Fruit fly (Drosophila melanogaster) whole organism, embryonic: ENCODE results near the gene Mrm2.

Source experiments
- CG1024 ChIP-seq: fragments of 200-800 bp; sonication (Bioruptor generic); IDR thresholded peaks from 2 replicates; pipeline ENCODE4 v1.3.6; 2022; ENCODE audit warnings: missing biosample characterization, missing genetic modification characterization
- CG10321 ChIP-seq: fragments of 200-800 bp; sonication (Bioruptor generic); IDR thresholded peaks from 2 replicates; pipeline ENCODE4 v1.3.6; 2022; ENCODE audit warnings: missing biosample characterization, missing genetic modification characterization
- CG10462 ChIP-seq: fragments of 200-800 bp; sonication (Bioruptor generic); optimal IDR thresholded peaks from 2 replicates; lab custom pipeline; 2016; ENCODE audit warnings: missing biosample characterization, missing genetic modification characterization
- CG10979 ChIP-seq: fragments of 200-800 bp; sonication (Bioruptor generic); optimal IDR thresholded peaks from 2 replicates; lab custom pipeline; 2018; ENCODE audit warnings: missing biosample characterization, mild to moderate bottlenecking, missing genetic modification characterization, moderate library complexity
- CG11247 ChIP-seq: fragments of 200-800 bp; sonication (Bioruptor generic); IDR thresholded peaks from 2 replicates; pipeline ENCODE4 v1.3.6; 2022; ENCODE audit warnings: missing biosample characterization, missing genetic modification characterization
- CG12071 ChIP-seq: fragments of 200-800 bp; sonication (Bioruptor generic); optimal IDR thresholded peaks from 3 replicates; lab custom pipeline; 2018; ENCODE audit warnings: missing biosample characterization, mild to moderate bottlenecking, missing genetic modification characterization
- CG14014 ChIP-seq: fragments of 200-800 bp; sonication (Bioruptor generic); IDR thresholded peaks from 2 replicates; pipeline ENCODE4 v1.3.6; 2022; ENCODE audit warnings: missing biosample characterization, missing genetic modification characterization
- CG14050 ChIP-seq: fragments of 200-800 bp; sonication (Bioruptor generic); IDR thresholded peaks from 3 replicates; pipeline ENCODE4 v1.3.6; 2022; ENCODE audit warnings: missing biosample characterization, missing genetic modification characterization
- CG16863 ChIP-seq: fragments of 200-800 bp; sonication (Bioruptor generic); optimal IDR thresholded peaks from 3 replicates; lab custom pipeline; 2016; ENCODE audit warnings: missing biosample characterization, missing genetic modification characterization
- CG17186 ChIP-seq: fragments of 200-800 bp; sonication (Bioruptor generic); optimal IDR thresholded peaks from 3 replicates; lab custom pipeline; 2017; ENCODE audit warnings: missing biosample characterization, missing genetic modification reagents, missing genetic modification characterization
- CG4360 ChIP-seq: fragments of 200-800 bp; sonication (Bioruptor generic); IDR thresholded peaks from 2 replicates; pipeline ENCODE4 v1.3.6; 2022; ENCODE audit warnings: missing biosample characterization, missing genetic modification characterization
- CG6254 ChIP-seq: fragments of 200-800 bp; sonication (Bioruptor generic); optimal IDR thresholded peaks from 3 replicates; lab custom pipeline; 2017; ENCODE audit warnings: mild to moderate bottlenecking, missing biosample characterization, missing genetic modification reagents, missing genetic modification characterization
- CG6765 ChIP-seq: fragments of 200-800 bp; sonication (Bioruptor generic); optimal IDR thresholded peaks from 3 replicates; lab custom pipeline; 2017; ENCODE audit warnings: missing biosample characterization, mild to moderate bottlenecking, missing genetic modification characterization
- CG7271 ChIP-seq: fragments of 200-800 bp; sonication (Bioruptor generic); optimal IDR thresholded peaks from 2 replicates; lab custom pipeline; 2018; ENCODE audit warnings: missing biosample characterization, mild to moderate bottlenecking, missing genetic modification characterization, moderate library complexity
- CG7963 ChIP-seq: fragments of 200-800 bp; sonication (Bioruptor generic); IDR thresholded peaks from 3 replicates; pipeline ENCODE4 v1.3.6; 2022; ENCODE audit warnings: missing biosample characterization, missing genetic modification characterization; ENCODE audit not compliant: partially characterized antibody
- CG7987 ChIP-seq: fragments of 200-800 bp; sonication (Bioruptor generic); optimal IDR thresholded peaks from 2 replicates; lab custom pipeline; 2018; ENCODE audit warnings: missing biosample characterization, mild to moderate bottlenecking, missing genetic modification characterization, moderate library complexity
- CG8089 ChIP-seq: fragments of 200-800 bp; sonication (Bioruptor generic); optimal IDR thresholded peaks from 3 replicates; lab custom pipeline; 2016; ENCODE audit warnings: missing biosample characterization, missing genetic modification characterization
- CG8359 ChIP-seq: fragments of 200-800 bp; sonication (Bioruptor generic); optimal IDR thresholded peaks from 2 replicates; lab custom pipeline; 2017; ENCODE audit warnings: missing biosample characterization, mild to moderate bottlenecking, missing genetic modification characterization, borderline replicate concordance
- CG9437 ChIP-seq: fragments of 200-800 bp; sonication (Bioruptor generic); optimal IDR thresholded peaks from 2 replicates; lab custom pipeline; 2018; ENCODE audit warnings: missing biosample characterization, mild to moderate bottlenecking, missing genetic modification characterization
- CkIIα-i1 ChIP-seq: fragments of 200-800 bp; sonication (Bioruptor generic); IDR thresholded peaks from 2 replicates; pipeline ENCODE4 v1.3.6; 2022; ENCODE audit warnings: missing biosample characterization, missing genetic modification characterization
- D ChIP-seq, 2 experiments: fragments of 200-800 bp in 1 of 2; fragments of >200 bp in 1 of 2; sonication (Bioruptor generic) in 1 of 2; optimal IDR thresholded peaks; 2 replicates in 1 of 2; 3 replicates in 1 of 2; lab custom pipeline; 2017; ENCODE audit warnings: mild to moderate bottlenecking in 1 of 2, missing biosample characterization in 1 of 2, missing genetic modification characterization in 1 of 2, missing genetic modification reagents in 1 of 2
- Dbx ChIP-seq: fragments of 200-800 bp; sonication (Bioruptor generic); IDR thresholded peaks from 3 replicates; pipeline ENCODE4 v1.3.6; 2022; ENCODE audit warnings: missing biosample characterization, missing genetic modification characterization
- Hmx ChIP-seq: fragments of 200-800 bp; sonication (Bioruptor generic); optimal IDR thresholded peaks from 2 replicates; lab custom pipeline; 2016; ENCODE audit warnings: missing biosample characterization, missing genetic modification characterization
- Lhr ChIP-seq: fragments of 200-800 bp; sonication (Bioruptor generic); optimal IDR thresholded peaks from 3 replicates; lab custom pipeline; 2017; ENCODE audit warnings: mild to moderate bottlenecking, missing biosample characterization, missing genetic modification reagents, missing genetic modification characterization
- Lpt ChIP-seq: fragments of >200 bp; optimal IDR thresholded peaks from 2 replicates; lab custom pipeline; 2018; ENCODE audit warnings: missing biosample characterization, missing genetic modification characterization
- Mad ChIP-seq: fragments of 200-800 bp; sonication (Bioruptor generic); optimal IDR thresholded peaks from 2 replicates; lab custom pipeline; 2016; ENCODE audit warnings: missing biosample characterization, missing genetic modification characterization
- Mes4 ChIP-seq: fragments of 200-800 bp; sonication (Bioruptor generic); optimal IDR thresholded peaks from 2 replicates; lab custom pipeline; 2016; ENCODE audit warnings: missing biosample characterization, missing genetic modification characterization
- NFAT ChIP-seq: fragments of 200-800 bp; sonication (Bioruptor generic); IDR thresholded peaks from 2 replicates; pipeline ENCODE4 v1.3.6; 2022; ENCODE audit warnings: missing biosample characterization, missing genetic modification characterization
- Oli ChIP-seq: fragments of 200-800 bp; sonication (Bioruptor generic); optimal IDR thresholded peaks from 2 replicates; lab custom pipeline; 2018; ENCODE audit warnings: missing biosample characterization, mild to moderate bottlenecking, missing genetic modification characterization, moderate library complexity
- YL-1 ChIP-seq: fragments of 200-800 bp; sonication (Bioruptor generic); optimal IDR thresholded peaks from 3 replicates; lab custom pipeline; 2017; ENCODE audit warnings: missing biosample characterization, mild to moderate bottlenecking, missing genetic modification characterization
- ac ChIP-seq: fragments of 200-800 bp; sonication (Bioruptor generic); optimal IDR thresholded peaks from 3 replicates; lab custom pipeline; 2017; ENCODE audit warnings: missing biosample characterization, mild to moderate bottlenecking, missing genetic modification characterization
- bbx ChIP-seq: fragments of 200-800 bp; sonication (Bioruptor generic); IDR thresholded peaks from 2 replicates; pipeline ENCODE4 v1.3.6; 2022; ENCODE audit warnings: missing biosample characterization, missing genetic modification characterization; ENCODE audit not compliant: partially characterized antibody
- da ChIP-seq: fragments of 200-800 bp; sonication (Bioruptor generic); optimal IDR thresholded peaks from 2 replicates; lab custom pipeline; 2016; ENCODE audit warnings: missing biosample characterization, missing genetic modification characterization
- danr ChIP-seq: fragments of 200-800 bp; sonication (Bioruptor generic); IDR thresholded peaks from 2 replicates; pipeline ENCODE4 v1.3.6; 2022; ENCODE audit warnings: missing biosample characterization, missing genetic modification characterization
- esg ChIP-seq: fragments of 200-800 bp; sonication (Bioruptor generic); conservative IDR thresholded peaks from 2 replicates; pipeline ENCODE4 v1.3.6; 2022; ENCODE audit warnings: missing biosample characterization, missing genetic modification characterization
- eyg ChIP-seq: fragments of 200-800 bp; sonication (Bioruptor generic); optimal IDR thresholded peaks from 3 replicates; lab custom pipeline; 2016; ENCODE audit warnings: missing biosample characterization, missing genetic modification characterization
- fru ChIP-seq: fragments of >200 bp; optimal IDR thresholded peaks from 2 replicates; lab custom pipeline; 2017
- hb ChIP-seq: fragments of 200-800 bp; sonication (Bioruptor generic); IDR thresholded peaks from 3 replicates; pipeline ENCODE4 v1.3.6; 2022; ENCODE audit warnings: missing biosample characterization, missing genetic modification characterization; ENCODE audit not compliant: partially characterized antibody
- hkb ChIP-seq, 2 experiments: fragments of 200-800 bp in 1 of 2; fragments of >200 bp in 1 of 2; sonication (Bioruptor generic) in 1 of 2; IDR thresholded peaks in 1 of 2; optimal IDR thresholded peaks in 1 of 2; 2 replicates each; pipeline versions ENCODE4 v1.3.6 to Lab custom; 2017 to 2022; ENCODE audit warnings: missing biosample characterization in 1 of 2, missing genetic modification characterization in 1 of 2
- kni ChIP-seq: fragments of 200-800 bp; sonication (Bioruptor generic); optimal IDR thresholded peaks from 3 replicates; lab custom pipeline; 2017; ENCODE audit warnings: mild to moderate bottlenecking, missing biosample characterization, missing genetic modification reagents, missing genetic modification characterization
- lola ChIP-seq, 3 experiments: fragments of >200 bp in 2 of 3; fragments of 200-800 bp in 1 of 3; sonication (Bioruptor generic) in 1 of 3; optimal IDR thresholded peaks; 2 replicates each; lab custom pipeline; 2017 to 2019; ENCODE audit warnings: missing biosample characterization in 3 of 3, missing genetic modification characterization in 3 of 3, mild to moderate bottlenecking in 1 of 3, moderate library complexity in 1 of 3
- nau ChIP-seq: fragments of 200-800 bp; sonication (Bioruptor generic); optimal IDR thresholded peaks from 3 replicates; lab custom pipeline; 2017; ENCODE audit warnings: missing biosample characterization, mild to moderate bottlenecking, missing genetic modification characterization, missing genetic modification reagents
- nom ChIP-seq: fragments of 200-800 bp; sonication (Bioruptor generic); optimal IDR thresholded peaks from 2 replicates; lab custom pipeline; 2017; ENCODE audit warnings: missing biosample characterization, missing genetic modification characterization, mild to moderate bottlenecking, moderate library complexity, missing genetic modification reagents
- onecut ChIP-seq: fragments of 200-800 bp; sonication (Bioruptor generic); IDR thresholded peaks from 2 replicates; pipeline ENCODE4 v1.3.6; 2022; ENCODE audit warnings: missing biosample characterization, missing genetic modification characterization
- tap ChIP-seq: fragments of 200-800 bp; optimal IDR thresholded peaks from 3 replicates; lab custom pipeline; 2019; ENCODE audit warnings: missing biosample characterization, mild to moderate bottlenecking, missing genetic modification characterization, moderate library complexity
- tio ChIP-seq: fragments of 200-800 bp; sonication (Bioruptor generic); optimal IDR thresholded peaks from 2 replicates; lab custom pipeline; 2017; ENCODE audit warnings: missing biosample characterization, missing genetic modification characterization, inconsistent platforms
- vnd ChIP-seq: fragments of 200-800 bp; sonication (Bioruptor generic); IDR thresholded peaks from 3 replicates; pipeline ENCODE4 v1.3.6; 2022; ENCODE audit warnings: missing biosample characterization, missing genetic modification characterization; ENCODE audit not compliant: partially characterized antibody
- z ChIP-seq: fragments of 200-800 bp; sonication (Bioruptor generic); IDR thresholded peaks from 3 replicates; pipeline ENCODE4 v1.3.6; 2022; ENCODE audit warnings: missing biosample characterization, missing genetic modification characterization
- zen ChIP-seq: fragments of 200-800 bp; sonication (Bioruptor generic); optimal IDR thresholded peaks from 3 replicates; lab custom pipeline; 2018; ENCODE audit warnings: missing biosample characterization, mild to moderate bottlenecking, missing genetic modification characterization, moderate library complexity

Gene Mrm2

DNA sequence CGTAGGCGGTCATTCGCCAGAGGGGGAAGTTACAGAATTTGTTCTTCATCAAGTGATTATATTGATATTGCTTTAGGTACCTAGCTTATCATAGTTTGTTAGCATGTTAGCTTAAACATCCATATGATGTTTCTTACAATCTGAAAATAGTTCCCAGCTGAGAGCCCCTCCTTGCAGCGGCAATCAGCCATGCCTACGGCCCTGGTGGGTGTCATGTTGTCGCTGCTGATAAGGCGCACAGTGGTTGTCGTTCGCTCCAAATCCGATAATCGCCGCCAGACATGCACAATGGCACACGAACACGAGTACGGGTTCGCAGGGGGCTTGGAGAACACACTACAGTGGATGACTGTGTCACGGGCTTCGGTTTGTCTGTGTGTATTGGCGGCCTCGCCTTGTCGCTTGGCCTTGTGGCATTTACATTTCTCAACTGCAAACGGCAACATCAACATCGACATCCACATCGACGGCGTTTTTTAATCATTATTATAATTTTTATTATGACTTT, 44.6 kb downstream of the Mrm2 start (continued):
- peak; percentile 11 for TF ChIP-seq Lhr (GFP tag; lab: Kevin White, UChicago)
- TF ChIP-seq fru, result no peak
- peak; percentile 75 for TF ChIP-seq CG10462 (GFP tag; lab: Kevin White, UChicago)
- peak; percentile 44 for TF ChIP-seq CG8089 (GFP tag; lab: Kevin White, UChicago)
- peak; percentile 59 for TF ChIP-seq onecut (GFP tag; lab: Robert Waterston, UW)
- peak; percentile 39 for TF ChIP-seq YL-1 (GFP tag; lab: Kevin White, UChicago)
- no peak for TF ChIP-seq CG4360 (GFP tag; lab: Robert Waterston, UW)
- peak; percentile 88 for TF ChIP-seq Dbx (GFP tag; lab: Robert Waterston, UW)
- peak; percentile 48 for TF ChIP-seq da
- TF ChIP-seq Lpt (GFP tag; lab: Kevin White, UChicago), result no peak
- TF ChIP-seq Oli (tag; lab: Kevin White, UChicago), result peak; percentile 83
- TF ChIP-seq CG17186 (GFP tag; lab: Kevin White, UChicago), result peak; percentile 49
- TF ChIP-seq CG10979 (tag; lab: Kevin White, UChicago), result peak; percentile 62
- no peak for TF ChIP-seq vnd
- peak; percentile 85 for TF ChIP-seq CG14014 (GFP tag; lab: Robert Waterston, UW)
- TF ChIP-seq tap (tag; lab: Kevin White, UChicago), result peak; percentile 70
- TF ChIP-seq ac (GFP tag; lab: Kevin White, UChicago), result peak; percentile 21
- TF ChIP-seq nau (GFP tag; lab: Kevin White, UChicago), result peak; percentile 70
- TF ChIP-seq Mes4 (GFP tag; lab: Kevin White, UChicago), result peak; percentile 59
- no peak for TF ChIP-seq CkIIα-i1
- TF ChIP-seq CG9437 (GFP tag; lab: Kevin White, UChicago), result no peak
- peak; percentile 78 for TF ChIP-seq CG12071 (GFP tag; lab: Kevin White, UChicago)
- TF ChIP-seq CG1024 (GFP tag; lab: Robert Waterston, UW), result peak; percentile 43; the same call in 1 of the 2 replicates
- peak; percentile 35 for TF ChIP-seq CG7987 (GFP tag; lab: Kevin White, UChicago)
- peak; percentile 60 for TF ChIP-seq nom
- TF ChIP-seq CG6765, result peak; percentile 72
- peak in 1 of 3 experiments; percentile 38 for TF ChIP-seq lola (GFP tag; optimal IDR thresholded peaks at IDR 0.05; lab: Kevin White, UChicago)
- TF ChIP-seq D (optimal IDR thresholded peaks at IDR 0.05; lab: Kevin White, UChicago), result no peak
- peak; percentile 42 for TF ChIP-seq D (GFP tag; optimal IDR thresholded peaks at IDR 0.05; lab: Kevin White, UChicago)
- TF ChIP-seq tio (GFP tag; lab: Kevin White, UChicago), result peak; percentile 61
- peak; percentile 75 for TF ChIP-seq CG11247 (GFP tag; lab: Robert Waterston, UW)
- peak; percentile 41 for TF ChIP-seq zen (tag; lab: Kevin White, UChicago)
- TF ChIP-seq z (GFP tag; lab: Robert Waterston, UW), result no peak
- TF ChIP-seq CG14050 (GFP tag; lab: Robert Waterston, UW), result peak; percentile 70
- 0 out of 2 replicates have a peak, but pooled peaks have one; percentile 26 for TF ChIP-seq CG10321 (GFP tag; lab: Robert Waterston, UW)
- TF ChIP-seq bbx, result no peak
- TF ChIP-seq kni (GFP tag; lab: Kevin White, UChicago), result no peak
- no peak for TF ChIP-seq hb (GFP tag; lab: Robert Waterston, UW)
- TF ChIP-seq danr (GFP tag; lab: Robert Waterston, UW), result peak; percentile 82
- TF ChIP-seq NFAT (GFP tag; lab: Robert Waterston, UW), result peak; percentile 74
- no peak for TF ChIP-seq Hmx (GFP tag; lab: Kevin White, UChicago)
- TF ChIP-seq Mad, result peak; percentile 70
- no peak for TF ChIP-seq CG7271
- peak; percentile 74 for TF ChIP-seq CG6254 (GFP tag; lab: Kevin White, UChicago)
- TF ChIP-seq CG16863, result peak; percentile 82
- TF ChIP-seq esg, result peak; percentile 77
- no peak for TF ChIP-seq CG7963
- peak; percentile 4 for TF ChIP-seq CG8359 (GFP tag; lab: Kevin White, UChicago)
- TF ChIP-seq hkb (optimal IDR thresholded peaks at IDR 0.05; lab: Kevin White, UChicago), result no peak
- TF ChIP-seq hkb (GFP tag; IDR thresholded peaks at IDR 0.05; lab: Robert Waterston, UW), result peak; percentile 78
- TF ChIP-seq eyg (GFP tag; lab: Kevin White, UChicago), result peak; percentile 27
